Fruit fly (Drosophila melanogaster) whole organism, adult: ENCODE measurements around the gene scramb2.
A peak's percentile ranks its signal among the peaks of the same experiment; 100 is the strongest.

ENCODE experiments used
- CG12768 ChIP-seq: fragments of 200-800 bp; sonication (Bioruptor generic); optimal IDR thresholded peaks from 2 replicates; lab custom pipeline; 2017; ENCODE audit warnings: missing biosample characterization, missing genetic modification characterization, mild to moderate bottlenecking, moderate library complexity, missing genetic modification reagents
- CG14711 ChIP-seq: fragments of 200-800 bp; sonication (Bioruptor generic); optimal IDR thresholded peaks from 2 replicates; lab custom pipeline; 2018; ENCODE audit warnings: missing biosample characterization, mild to moderate bottlenecking, missing genetic modification characterization, moderate library complexity
- CG33017 ChIP-seq: fragments of 200-800 bp; sonication (Bioruptor generic); optimal IDR thresholded peaks from 2 replicates; lab custom pipeline; 2018; ENCODE audit warnings: missing biosample characterization, mild to moderate bottlenecking, missing genetic modification characterization, moderate library complexity
- CG7045 ChIP-seq: fragments of 200-800 bp; sonication (Bioruptor generic); optimal IDR thresholded peaks from 2 replicates; lab custom pipeline; 2017; ENCODE audit warnings: missing biosample characterization, mild to moderate bottlenecking, missing genetic modification characterization
- Crg-1 ChIP-seq: fragments of 200-800 bp; sonication (Bioruptor generic); optimal IDR thresholded peaks from 2 replicates; lab custom pipeline; 2016; ENCODE audit warnings: missing biosample characterization, missing genetic modification characterization
- Mnt ChIP-seq: fragments of 200-800 bp; sonication (Bioruptor generic); optimal IDR thresholded peaks from 2 replicates; lab custom pipeline; 2016; ENCODE audit warnings: missing biosample characterization, mild to moderate bottlenecking, missing genetic modification characterization

- TF ChIP-seq CG14711 (tag; lab: Kevin White, UChicago) (peak; percentile 36), CG12768 (peak; percentile 69), CG7045 (GFP tag; lab: Kevin White, UChicago) (peak; percentile 11), Crg-1 (GFP tag; lab: Kevin White, UChicago) (no peak), Mnt (GFP tag; lab: Kevin White, UChicago) (peak; percentile 92), CG33017 (tag; lab: Kevin White, UChicago) (peak; percentile 71)
Observed at dm6 chr3L:3070274-3071204, 23.9 kb upstream of the scramb2 start, which contains the start of the genes CG32486 and PAN3.
